Fruit fly (Drosophila melanogaster) whole organism: ENCODE results near the gene BG642163.

Source experiments
- CG8478 ChIP-seq: fragments of >200 bp; optimal IDR thresholded peaks from 2 replicates; lab custom pipeline; 2018; ENCODE audit warnings: inconsistent platforms
- Dll ChIP-seq: fragments of >200 bp; optimal IDR thresholded peaks from 2 replicates; lab custom pipeline; 2017
- EcR ChIP-seq, 2 experiments: fragments of >200 bp; optimal IDR thresholded peaks; 2 replicates each; lab custom pipeline; 2017; ENCODE audit warnings: missing biosample characterization in 2 of 2, missing genetic modification characterization in 2 of 2, missing genetic modification reagents in 2 of 2
- pan ChIP-seq: fragments of >200 bp; optimal IDR thresholded peaks from 2 replicates; lab custom pipeline; 2017
- psq ChIP-seq: fragments of >200 bp; optimal IDR thresholded peaks from 2 replicates; lab custom pipeline; 2017
- usp ChIP-seq: fragments of >200 bp; optimal IDR thresholded peaks from 2 replicates; lab custom pipeline; 2017; ENCODE audit warnings: missing biosample characterization, missing genetic modification characterization, mixed read lengths

dm6 chr2L:4594828-4595406 lies 46.2 kb upstream of the BG642163 start:
- TF ChIP-seq psq (lab: Kevin White, UChicago) (no peak), usp (GFP tag; lab: Kevin White, UChicago) (no peak), CG8478 (lab: Kevin White, UChicago) (no peak), Dll (lab: Kevin White, UChicago) (no peak), pan (lab: Kevin White, UChicago) (no peak), EcR (GFP tag; optimal IDR thresholded peaks at IDR 0.05; lab: Kevin White, UChicago) (no peak)
